Worm (Caenorhabditis elegans) whole organism, L3 larva: Measurements from ENCODE around the gene slc-17.1.

Experiments
- ZK546.5 ChIP-seq: sonication (generic microtip); optimal IDR thresholded peaks from 2 replicates; lab custom pipeline; 2017; ENCODE audit warnings: missing biosample characterization, missing genetic modification characterization
- aly-2 ChIP-seq: fragments of 150-350 bp; optimal IDR thresholded peaks from 2 replicates; lab custom pipeline; 2014; ENCODE audit warnings: missing biosample characterization, missing genetic modification characterization
- ceh-82 ChIP-seq: fragments of 150-350 bp; optimal IDR thresholded peaks from 2 replicates; lab custom pipeline; 2014; ENCODE audit warnings: missing biosample characterization, missing genetic modification characterization
- egl-27 ChIP-seq: sonication (generic microtip); optimal IDR thresholded peaks from 4 replicates; lab custom pipeline; 2017; ENCODE audit warnings: missing biosample characterization, missing genetic modification reagents, missing genetic modification characterization
- jun-1 ChIP-seq: fragments of 150-350 bp; optimal IDR thresholded peaks from 2 replicates; lab custom pipeline; 2014; ENCODE audit warnings: missing biosample characterization, missing genetic modification reagents, missing genetic modification characterization
- nhr-11 ChIP-seq: fragments of 150-350 bp; optimal IDR thresholded peaks from 2 replicates; lab custom pipeline; 2014; ENCODE audit warnings: missing biosample characterization, missing genetic modification characterization
- nhr-23 ChIP-seq: fragments of 150-350 bp; optimal IDR thresholded peaks from 2 replicates; lab custom pipeline; 2014; ENCODE audit warnings: missing biosample characterization, missing genetic modification reagents, missing genetic modification characterization
- pqm-1 ChIP-seq: fragments of 150-350 bp; optimal IDR thresholded peaks from 2 replicates; lab custom pipeline; 2017; ENCODE audit warnings: missing biosample characterization, missing genetic modification characterization, inconsistent platforms
- sea-2 ChIP-seq: fragments of 150-350 bp; sonication (generic microtip); optimal IDR thresholded peaks from 4 replicates; lab custom pipeline; 2014; ENCODE audit warnings: missing biosample characterization, missing genetic modification reagents, missing genetic modification characterization
- unc-39 ChIP-seq: sonication (generic microtip); optimal IDR thresholded peaks from 4 replicates; lab custom pipeline; 2017; ENCODE audit warnings: missing biosample characterization, missing genetic modification characterization
- zag-1 ChIP-seq: fragments of 150-350 bp; optimal IDR thresholded peaks from 2 replicates; lab custom pipeline; 2014; ENCODE audit warnings: missing biosample characterization, missing genetic modification characterization
- ztf-4 ChIP-seq: fragments of 150-350 bp; optimal IDR thresholded peaks from 2 replicates; lab custom pipeline; 2014; ENCODE audit warnings: missing biosample characterization, missing genetic modification characterization

- no peak for TF ChIP-seq egl-27 (tag; lab: Kevin White, UChicago)
- TF ChIP-seq unc-39 (tag; lab: Kevin White, UChicago), result no peak
- TF ChIP-seq pqm-1 (tag; lab: Kevin White, UChicago), result peak; percentile 28
- TF ChIP-seq sea-2 (GFP tag; lab: Kevin White, UChicago), result no peak
- no peak for TF ChIP-seq ztf-4 (tag; lab: Kevin White, UChicago)
- no peak for TF ChIP-seq ceh-82 (tag; lab: Kevin White, UChicago)
- no peak for TF ChIP-seq jun-1 (tag; lab: Kevin White, UChicago)
- no peak for TF ChIP-seq nhr-23 (tag; lab: Kevin White, UChicago)
- TF ChIP-seq aly-2 (tag; lab: Kevin White, UChicago), result no peak
- no peak for TF ChIP-seq ZK546.5 (tag; lab: Kevin White, UChicago)
- TF ChIP-seq nhr-11, result no peak
- TF ChIP-seq zag-1, result no peak
These were observed 17.3 kb upstream of the slc-17.1 start for ce11 chrX:17481892-17482515.
